Worm (Caenorhabditis elegans) whole organism, late embryonic: ENCODE results near the gene csp-1.

Experiments used
- C08G9.2 ChIP-seq: sonication (generic microtip); optimal IDR thresholded peaks from 2 replicates; lab custom pipeline; 2016; ENCODE audit warnings: mild to moderate bottlenecking, missing genetic modification characterization, moderate library complexity, missing compliant biosample characterization
- C38D4.7 ChIP-seq: fragments of 200-800 bp; sonication (Bioruptor generic); optimal IDR thresholded peaks from 2 replicates; lab custom pipeline; 2018; ENCODE audit warnings: mild to moderate bottlenecking, missing genetic modification characterization, moderate library complexity, missing compliant biosample characterization
- K02D7.2 ChIP-seq: sonication (generic microtip); optimal IDR thresholded peaks from 2 replicates; lab custom pipeline; 2017; ENCODE audit warnings: mild to moderate bottlenecking, missing genetic modification characterization, missing compliant biosample characterization
- Y22D7AL.16 ChIP-seq: sonication (generic microtip); optimal IDR thresholded peaks from 2 replicates; lab custom pipeline; 2016; ENCODE audit warnings: missing genetic modification characterization, missing compliant biosample characterization
- ahr-1 ChIP-seq: sonication (generic microtip); optimal IDR thresholded peaks from 2 replicates; lab custom pipeline; 2016; ENCODE audit warnings: missing genetic modification characterization, missing compliant biosample characterization
- ama-1 ChIP-seq: fragments of 150-350 bp; optimal IDR thresholded peaks from 2 replicates; lab custom pipeline; 2014
- ceh-18 ChIP-seq: sonication (generic microtip); optimal IDR thresholded peaks from 2 replicates; lab custom pipeline; 2016; ENCODE audit warnings: missing genetic modification characterization, missing compliant biosample characterization
- ceh-19 ChIP-seq: fragments of 200-800 bp; sonication (Bioruptor generic); optimal IDR thresholded peaks from 2 replicates; lab custom pipeline; 2018; ENCODE audit warnings: mild to moderate bottlenecking, missing genetic modification characterization, missing compliant biosample characterization
- ceh-2 ChIP-seq: sonication (generic microtip); optimal IDR thresholded peaks from 2 replicates; lab custom pipeline; 2016; ENCODE audit warnings: missing genotype, missing genetic modification characterization, missing compliant biosample characterization
- ceh-30 ChIP-seq: fragments of 150-350 bp; optimal IDR thresholded peaks from 2 replicates; lab custom pipeline; 2014; ENCODE audit warnings: missing biosample characterization, missing genetic modification characterization
- ceh-34 ChIP-seq: sonication (generic microtip); optimal IDR thresholded peaks from 2 replicates; lab custom pipeline; 2016; ENCODE audit warnings: mild to moderate bottlenecking, missing genetic modification characterization, missing compliant biosample characterization
- ceh-45 ChIP-seq: fragments of 200-800 bp; sonication (Bioruptor generic); IDR thresholded peaks from 2 replicates; pipeline ENCODE4 v1.3.6; 2022; ENCODE audit warnings: missing genetic modification reagents, missing genetic modification characterization, missing compliant biosample characterization
- ceh-6 ChIP-seq: fragments of 200-800 bp; sonication (Bioruptor generic); optimal IDR thresholded peaks from 2 replicates; lab custom pipeline; 2018; ENCODE audit warnings: mild to moderate bottlenecking, missing genetic modification characterization, missing compliant biosample characterization
- che-1 ChIP-seq: sonication (generic microtip); optimal IDR thresholded peaks from 2 replicates; lab custom pipeline; 2016; ENCODE audit warnings: mild to moderate bottlenecking, missing genetic modification characterization, missing compliant biosample characterization
- dmd-4 ChIP-seq: sonication (generic microtip); optimal IDR thresholded peaks from 2 replicates; lab custom pipeline; 2016; ENCODE audit warnings: borderline replicate concordance, missing genetic modification characterization, missing compliant biosample characterization
- dve-1 ChIP-seq: sonication (generic microtip); optimal IDR thresholded peaks from 2 replicates; lab custom pipeline; 2017; ENCODE audit warnings: antibody characterized with exemption, mild to moderate bottlenecking, missing genetic modification characterization, missing compliant biosample characterization
- elt-2 ChIP-seq: sonication (generic microtip); optimal IDR thresholded peaks from 2 replicates; lab custom pipeline; 2016; ENCODE audit warnings: missing genetic modification reagents, missing genetic modification characterization, missing compliant biosample characterization
- eyg-1 ChIP-seq: sonication (generic microtip); optimal IDR thresholded peaks from 2 replicates; lab custom pipeline; 2016; ENCODE audit warnings: missing genotype, missing genetic modification characterization, missing compliant biosample characterization
- fax-1 ChIP-seq: sonication (generic microtip); optimal IDR thresholded peaks from 2 replicates; lab custom pipeline; 2016; ENCODE audit warnings: missing genotype, missing genetic modification characterization, missing compliant biosample characterization
- gmeb-2 ChIP-seq: sonication (generic microtip); optimal IDR thresholded peaks from 2 replicates; lab custom pipeline; 2016; ENCODE audit warnings: missing genetic modification characterization, inconsistent platforms, missing compliant biosample characterization
- hlh-13 ChIP-seq: fragments of 200-800 bp; sonication (Bioruptor generic); optimal IDR thresholded peaks from 2 replicates; lab custom pipeline; 2018; ENCODE audit warnings: mild to moderate bottlenecking, missing genetic modification characterization, missing compliant biosample characterization
- hlh-8 ChIP-seq: sonication (generic microtip); optimal IDR thresholded peaks from 2 replicates; lab custom pipeline; 2016; ENCODE audit warnings: missing genotype, missing genetic modification characterization, missing compliant biosample characterization
- nfya-1 ChIP-seq: sonication (generic microtip); optimal IDR thresholded peaks from 2 replicates; lab custom pipeline; 2017; ENCODE audit warnings: missing genetic modification characterization, mild to moderate bottlenecking, missing compliant biosample characterization, antibody characterized with exemption, moderate library complexity
- nhr-11 ChIP-seq: fragments of 150-350 bp; optimal IDR thresholded peaks from 2 replicates; lab custom pipeline; 2014; ENCODE audit warnings: missing biosample characterization, missing genetic modification characterization
- nhr-232 ChIP-seq: sonication (generic microtip); optimal IDR thresholded peaks from 2 replicates; lab custom pipeline; 2016; ENCODE audit warnings: missing genetic modification characterization, missing compliant biosample characterization
- npax-4 ChIP-seq: sonication (generic microtip); optimal IDR thresholded peaks from 2 replicates; lab custom pipeline; 2016; ENCODE audit warnings: missing genetic modification characterization, missing compliant biosample characterization
- odd-2 ChIP-seq: sonication (generic microtip); optimal IDR thresholded peaks from 2 replicates; lab custom pipeline; 2017; ENCODE audit warnings: antibody characterized with exemption, mild to moderate bottlenecking, missing genetic modification characterization, missing compliant biosample characterization
- pha-2 ChIP-seq: sonication (generic microtip); optimal IDR thresholded peaks from 2 replicates; lab custom pipeline; 2017; ENCODE audit warnings: mild to moderate bottlenecking, missing genetic modification characterization, missing compliant biosample characterization
- ref-2 ChIP-seq: sonication (generic microtip); optimal IDR thresholded peaks from 2 replicates; lab custom pipeline; 2016; ENCODE audit warnings: missing genetic modification characterization, missing compliant biosample characterization
- rnt-1 ChIP-seq: sonication (generic microtip); optimal IDR thresholded peaks from 2 replicates; lab custom pipeline; 2016; ENCODE audit warnings: missing genetic modification characterization, missing compliant biosample characterization
- sox-2 ChIP-seq: fragments of 200-800 bp; sonication (Bioruptor generic); IDR thresholded peaks from 2 replicates; pipeline ENCODE4 v1.3.6; 2022; ENCODE audit warnings: missing genetic modification reagents, missing genetic modification characterization, missing compliant biosample characterization
- sox-4 ChIP-seq: sonication (generic microtip); optimal IDR thresholded peaks from 2 replicates; lab custom pipeline; 2017; ENCODE audit warnings: mild to moderate bottlenecking, missing genetic modification characterization, inconsistent platforms, missing compliant biosample characterization
- tbx-2 ChIP-seq: sonication (generic microtip); optimal IDR thresholded peaks from 2 replicates; lab custom pipeline; 2016; ENCODE audit warnings: missing genetic modification characterization, missing compliant biosample characterization
- ttx-3 ChIP-seq: sonication (generic microtip); optimal IDR thresholded peaks from 2 replicates; lab custom pipeline; 2016; ENCODE audit warnings: missing genetic modification reagents, missing genetic modification characterization, missing compliant biosample characterization
- unc-55 ChIP-seq: sonication (generic microtip); optimal IDR thresholded peaks from 2 replicates; lab custom pipeline; 2017; ENCODE audit warnings: missing biosample characterization, missing genetic modification reagents, missing genetic modification characterization

csp-1 gene

ce11 chrII:13632238-13632637 is 31.2 kb downstream of the csp-1 start, which contains the start of gene tag-10:
Gene tag-10, plus strand, starts transcription at chrII:13632584.
- no peak for TF ChIP-seq ahr-1 (tag; lab: Kevin White, UChicago)
- no peak for TF ChIP-seq nhr-232 (tag; lab: Kevin White, UChicago)
- TF ChIP-seq che-1, result no peak
- no peak for TF ChIP-seq ceh-2 (tag; lab: Kevin White, UChicago)

DNA sequence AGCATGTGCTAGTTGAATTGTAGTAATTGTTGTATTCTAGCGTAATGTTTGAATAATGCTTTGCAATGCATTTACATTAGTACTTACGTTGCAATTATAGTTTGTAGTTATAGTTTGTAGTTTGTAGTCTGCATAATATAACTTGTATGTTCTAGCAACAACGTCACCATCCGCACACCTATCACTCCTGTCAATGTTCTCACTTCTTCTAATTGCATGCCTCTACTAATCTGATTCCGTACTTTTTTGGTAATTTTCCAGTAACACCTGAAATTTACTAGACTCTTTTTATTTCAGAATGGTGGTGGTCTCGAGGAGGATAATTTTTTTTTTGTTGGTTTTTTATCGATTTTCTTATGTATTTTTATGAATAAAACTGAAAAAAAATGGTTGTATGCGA is 35.6 kb downstream of the csp-1 start:
- TF ChIP-seq nfya-1 (tag; lab: Kevin White, UChicago) (no peak), rnt-1 (tag; lab: Kevin White, UChicago) (no peak), elt-2 (tag; lab: Kevin White, UChicago) (no peak), ceh-18 (tag; lab: Kevin White, UChicago) (no peak), ceh-19 (GFP tag; lab: Kevin White, UChicago) (no peak), ceh-30 (tag; lab: Kevin White, UChicago) (no peak), odd-2 (tag; lab: Kevin White, UChicago) (no peak), C38D4.7 (GFP tag; lab: Kevin White, UChicago) (no peak), Y22D7AL.16 (no peak), ceh-34 (no peak), eyg-1 (tag; lab: Kevin White, UChicago) (no peak), fax-1 (tag; lab: Kevin White, UChicago) (no peak), nhr-11 (no peak), gmeb-2 (tag; lab: Kevin White, UChicago) (no peak), ceh-45 (no peak), ttx-3 (tag; lab: Kevin White, UChicago) (no peak), hlh-13 (GFP tag; lab: Kevin White, UChicago) (no peak), ceh-6 (no peak), C08G9.2 (tag; lab: Kevin White, UChicago) (no peak)

ce11 chrII:13637464-13637863 is 36.5 kb downstream of the csp-1 start:
- TF ChIP-seq ceh-45 (no peak), sox-2 (GFP tag; lab: Robert Waterston, UW) (no peak), dmd-4 (tag; lab: Kevin White, UChicago) (no peak), unc-55 (no peak), ceh-2 (tag; lab: Kevin White, UChicago) (no peak), ceh-6 (no peak), rnt-1 (tag; lab: Kevin White, UChicago) (no peak), ama-1 (no peak), hlh-8 (tag; lab: Kevin White, UChicago) (no peak), ceh-34 (no peak), tbx-2 (tag; lab: Kevin White, UChicago) (no peak), dve-1 (tag; lab: Kevin White, UChicago) (no peak)
- TF ChIP-seq, all 69 proteins: peak for 0

DNA sequence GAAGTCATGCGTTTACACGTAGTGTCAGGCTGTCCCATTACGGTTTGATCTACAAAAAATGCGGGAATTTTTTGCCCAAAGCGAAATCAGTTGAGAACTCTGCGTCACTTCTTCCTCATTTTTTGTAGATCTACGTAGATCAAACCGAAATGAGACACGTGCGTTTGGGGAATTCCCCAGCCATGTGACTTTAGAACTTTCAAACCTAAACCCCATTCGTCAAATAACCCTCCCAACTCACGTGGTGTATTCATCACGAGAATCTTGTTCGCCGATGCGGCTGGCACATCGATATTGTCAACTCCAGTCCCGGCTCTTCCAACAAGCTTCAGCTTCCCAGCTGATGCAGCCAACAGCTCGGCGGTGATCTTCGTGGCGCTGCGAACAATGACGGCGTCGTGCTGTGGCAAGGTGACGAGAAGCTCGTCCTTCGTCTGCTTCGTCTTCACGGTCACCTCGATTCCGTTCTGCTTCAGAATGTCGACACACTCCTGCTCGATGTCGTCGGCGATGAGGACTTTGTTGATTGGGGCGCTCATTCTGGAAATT is 37.0 kb downstream of the csp-1 start, which contains the start of gene phdh-1:
Gene phdh-1, minus strand, starts transcription at position 540 of the 549 bp plus-strand sequence.
- TF ChIP-seq pha-2 (tag; lab: Kevin White, UChicago), result no peak
- no peak for TF ChIP-seq elt-2 (tag; lab: Kevin White, UChicago)
- TF ChIP-seq ama-1, result no peak
- TF ChIP-seq nhr-232 (tag; lab: Kevin White, UChicago), result no peak
- no peak for TF ChIP-seq C08G9.2 (tag; lab: Kevin White, UChicago)
- TF ChIP-seq hlh-8 (tag; lab: Kevin White, UChicago), result no peak
- TF ChIP-seq K02D7.2 (tag; lab: Kevin White, UChicago), result no peak
- TF ChIP-seq eyg-1 (tag; lab: Kevin White, UChicago), result no peak
- no peak for TF ChIP-seq npax-4 (tag; lab: Kevin White, UChicago)
- no peak for TF ChIP-seq ref-2 (tag; lab: Kevin White, UChicago)
- no peak for TF ChIP-seq sox-4 (tag; lab: Kevin White, UChicago)
